Fruit fly (Drosophila melanogaster): ENCODE results near the gene fng.
A peak's percentile ranks its signal among the peaks of the same experiment; 100 is the strongest.

The fng gene

dm6 chr3L:20883969-20884368 lies 65.3 kb downstream of the fng start (continued):
- TF ChIP-seq nau (GFP tag; optimal IDR thresholded peaks at IDR 0.05) (no peak), grn (GFP tag; optimal IDR thresholded peaks at IDR 0.05) (no peak), Dip2 (GFP tag; IDR thresholded peaks at IDR 0.05) (no peak), lab (GFP tag; optimal IDR thresholded peaks at IDR 0.05) (peak; percentile 51), amos (GFP tag; IDR thresholded peaks at IDR 0.05; ENCODE audit: partially characterized antibody) (no peak), BtbVII (GFP tag; optimal IDR thresholded peaks at IDR 0.05) (no peak), dysf (GFP tag; IDR thresholded peaks at IDR 0.05) (peak; percentile 27; the same call in 1 of the 3 replicates), CG15696 (tag; optimal IDR thresholded peaks at IDR 0.05) (no peak), sens-2 (GFP tag; IDR thresholded peaks at IDR 0.05) (no peak), chm (GFP tag; IDR thresholded peaks at IDR 0.05) (no peak), Sox100B (GFP tag; optimal IDR thresholded peaks at IDR 0.05) (no peak), emc (GFP tag; optimal IDR thresholded peaks at IDR 0.05) (no peak), jumu (GFP tag; optimal IDR thresholded peaks at IDR 0.05) (no peak), toy (GFP tag; IDR thresholded peaks at IDR 0.05) (no peak), hb (GFP tag; IDR thresholded peaks at IDR 0.05; ENCODE audit: partially characterized antibody) (no peak), bowl (GFP tag; IDR thresholded peaks at IDR 0.05) (no peak), CG1529 (GFP tag; optimal IDR thresholded peaks at IDR 0.05) (no peak), CG9932 (GFP tag; IDR thresholded peaks at IDR 0.05) (0 out of 2 replicates have a peak, but pooled peaks have one; percentile 39), CG4404 (GFP tag; IDR thresholded peaks at IDR 0.05) (no peak), Hmr (GFP tag; optimal IDR thresholded peaks at IDR 0.05) (peak; percentile 16), CG11398 (GFP tag; optimal IDR thresholded peaks at IDR 0.05) (no peak), nerfin-1 (tag; optimal IDR thresholded peaks at IDR 0.05) (no peak), C15 (GFP tag; IDR thresholded peaks at IDR 0.05) (no peak), Fer1 (GFP tag; optimal IDR thresholded peaks at IDR 0.05) (peak; percentile 39), Awh (GFP tag; IDR thresholded peaks at IDR 0.05) (no peak), ftz-f1 (GFP tag; optimal IDR thresholded peaks at IDR 0.05) (no peak), hbn (GFP tag; IDR thresholded peaks at IDR 0.05; ENCODE audit: partially characterized antibody) (no peak), CG18599 (GFP tag; optimal IDR thresholded peaks at IDR 0.05) (peak; percentile 65), mirr (GFP tag; optimal IDR thresholded peaks at IDR 0.05) (no peak), CG15514 (GFP tag; optimal IDR thresholded peaks at IDR 0.05) (peak; percentile 10), CG30020 (tag; optimal IDR thresholded peaks at IDR 0.05) (no peak), bsh (GFP tag; optimal IDR thresholded peaks at IDR 0.05) (no peak), ro (GFP tag; IDR thresholded peaks at IDR 0.05) (no peak), CG34376 (GFP tag; optimal IDR thresholded peaks at IDR 0.05) (no peak), CG10565 (GFP tag; optimal IDR thresholded peaks at IDR 0.05) (no peak), CG11247 (GFP tag; IDR thresholded peaks at IDR 0.05) (no peak), CG7745 (tag; optimal IDR thresholded peaks at IDR 0.05) (no peak), CG17361 (GFP tag; IDR thresholded peaks at IDR 0.05) (no peak), CG30431 (GFP tag; optimal IDR thresholded peaks at IDR 0.05) (no peak), Chrac-16 (GFP tag; optimal IDR thresholded peaks at IDR 0.05) (no peak), CG14014 (GFP tag; IDR thresholded peaks at IDR 0.05) (0 out of 2 replicates have a peak, but pooled peaks have one; percentile 40), salm (tag; optimal IDR thresholded peaks at IDR 0.05) (no peak), kay (GFP tag; optimal IDR thresholded peaks at IDR 0.05) (no peak), Xrp1 (GFP tag; IDR thresholded peaks at IDR 0.05) (no peak), Gug (GFP tag; IDR thresholded peaks at IDR 0.05) (no peak), Meics (GFP tag; optimal IDR thresholded peaks at IDR 0.05) (peak; percentile 7), ato (GFP tag; IDR thresholded peaks at IDR 0.05; ENCODE audit: partially characterized antibody) (no peak), pita (GFP tag; optimal IDR thresholded peaks at IDR 0.05) (no peak), ttk (GFP tag; IDR thresholded peaks at IDR 0.05) (no peak), org-1 (GFP tag; optimal IDR thresholded peaks at IDR 0.05) (no peak), Bgb (GFP tag; IDR thresholded peaks at IDR 0.05; ENCODE audit: partially characterized antibody) (no peak), p53 (GFP tag; optimal IDR thresholded peaks at IDR 0.05) (no peak)

Measured in whole organism, embryonic.